Worm (Caenorhabditis elegans): Measurements from ENCODE around the gene rab-39.

The rab-39 gene

DNA sequence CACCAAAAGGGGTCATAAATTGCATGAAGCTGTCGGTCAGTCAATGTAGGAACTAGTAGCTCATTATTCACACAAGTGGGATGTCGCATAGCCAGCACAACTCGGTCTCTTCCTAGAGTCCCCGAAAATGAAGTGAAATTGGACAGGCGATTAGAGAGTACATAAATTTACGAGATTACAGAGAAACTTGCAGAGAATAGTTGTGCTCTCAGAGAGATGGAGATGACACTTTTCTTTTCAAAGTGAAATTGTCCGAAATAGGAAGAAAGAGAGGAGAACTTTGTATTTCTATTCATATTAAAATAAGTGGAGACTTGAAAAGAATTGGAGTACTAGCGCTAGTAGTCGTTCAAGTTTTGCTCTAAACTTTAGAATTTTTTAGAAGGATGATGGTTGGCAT lies 17.1 kb downstream of the rab-39 start:
- TF ChIP-seq tab-1 (GFP tag; IDR thresholded peaks at IDR 0.05) (no peak), flt-1 (GFP tag; IDR thresholded peaks at IDR 0.05) (no peak), cog-1 (tag; optimal IDR thresholded peaks at IDR 0.05) (no peak), ztf-23 (GFP tag; IDR thresholded peaks at IDR 0.05) (no peak), klf-2 (GFP tag; conservative IDR thresholded peaks at IDR 0.05) (no peak), ref-1 (GFP tag; conservative IDR thresholded peaks at IDR 0.05) (no peak), med-1 (GFP tag; optimal IDR thresholded peaks at IDR 0.05; ENCODE audit: insufficient read depth) (no peak), ztf-29 (GFP tag; IDR thresholded peaks at IDR 0.05) (no peak), T22C8.4 (GFP tag; IDR thresholded peaks at IDR 0.05) (no peak)

- no peak for TF ChIP-seq ztf-29 (GFP tag; IDR thresholded peaks at IDR 0.05)
- 0 out of 2 replicates have a peak, but pooled peaks have one; percentile 26 for TF ChIP-seq tab-1 (GFP tag; IDR thresholded peaks at IDR 0.05)
These were observed 17.9 kb downstream of the rab-39 start for ce11 chrII:9304849-9305248.

DNA sequence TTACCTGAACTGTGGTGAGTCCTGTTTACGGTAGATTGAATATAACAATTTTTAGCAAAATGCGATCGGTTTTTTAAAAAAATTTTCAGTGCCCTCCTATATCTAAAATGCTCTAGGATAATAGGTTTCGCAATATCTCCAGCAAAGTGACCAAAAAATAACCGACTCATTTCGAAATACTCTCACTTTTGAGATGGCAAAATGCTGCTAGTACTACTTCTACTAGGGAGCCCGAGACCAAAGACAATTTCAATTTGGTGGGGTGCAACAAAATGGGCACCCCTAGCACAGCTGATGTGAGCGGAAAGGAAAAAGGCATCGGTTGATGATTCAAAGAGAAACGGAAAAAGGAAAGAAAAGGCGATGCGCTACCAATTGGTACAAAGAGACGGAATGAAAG lies 19.2 kb downstream of the rab-39 start:
- TF ChIP-seq T22C8.4 (GFP tag; IDR thresholded peaks at IDR 0.05) (no peak), flt-1 (GFP tag; IDR thresholded peaks at IDR 0.05) (0 out of 2 replicates have a peak, but pooled peaks have one; percentile 52)

DNA sequence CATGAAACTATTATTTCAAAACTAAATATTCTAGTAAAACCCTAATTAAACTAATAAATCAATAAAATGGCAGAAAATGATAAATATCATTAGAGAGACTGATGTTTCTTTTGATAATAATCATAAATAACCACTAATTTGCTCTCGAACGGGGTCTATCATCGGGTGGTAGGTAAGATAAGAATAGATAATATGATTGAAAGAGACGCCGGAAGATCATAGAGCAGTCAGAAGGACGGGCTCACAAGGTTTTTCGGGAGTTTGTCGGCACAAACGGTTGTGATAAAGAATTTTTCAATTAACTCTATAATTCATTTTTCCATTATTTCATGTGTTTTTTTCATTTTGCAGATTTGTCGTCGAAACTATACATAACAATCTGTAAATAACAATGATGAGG lies 21.7 kb downstream of the rab-39 start:
- TF ChIP-seq flt-1 (GFP tag; IDR thresholded peaks at IDR 0.05) (no peak), tab-1 (GFP tag; IDR thresholded peaks at IDR 0.05) (no peak), med-1 (GFP tag; optimal IDR thresholded peaks at IDR 0.05; ENCODE audit: insufficient read depth) (no peak), cog-1 (tag; optimal IDR thresholded peaks at IDR 0.05) (no peak)

- TF ChIP-seq tab-1 (GFP tag; IDR thresholded peaks at IDR 0.05) (no peak), ref-1 (GFP tag; conservative IDR thresholded peaks at IDR 0.05) (no peak), T22C8.4 (GFP tag; IDR thresholded peaks at IDR 0.05) (no peak), med-1 (GFP tag; optimal IDR thresholded peaks at IDR 0.05; ENCODE audit: insufficient read depth) (no peak), klf-2 (GFP tag; conservative IDR thresholded peaks at IDR 0.05) (no peak), flt-1 (GFP tag; IDR thresholded peaks at IDR 0.05) (no peak), ztf-23 (GFP tag; IDR thresholded peaks at IDR 0.05) (no peak), cog-1 (tag; optimal IDR thresholded peaks at IDR 0.05) (no peak), ztf-29 (GFP tag; IDR thresholded peaks at IDR 0.05) (no peak)
These were observed 23.0 kb downstream of the rab-39 start for ce11 chrII:9299679-9300078.

DNA sequence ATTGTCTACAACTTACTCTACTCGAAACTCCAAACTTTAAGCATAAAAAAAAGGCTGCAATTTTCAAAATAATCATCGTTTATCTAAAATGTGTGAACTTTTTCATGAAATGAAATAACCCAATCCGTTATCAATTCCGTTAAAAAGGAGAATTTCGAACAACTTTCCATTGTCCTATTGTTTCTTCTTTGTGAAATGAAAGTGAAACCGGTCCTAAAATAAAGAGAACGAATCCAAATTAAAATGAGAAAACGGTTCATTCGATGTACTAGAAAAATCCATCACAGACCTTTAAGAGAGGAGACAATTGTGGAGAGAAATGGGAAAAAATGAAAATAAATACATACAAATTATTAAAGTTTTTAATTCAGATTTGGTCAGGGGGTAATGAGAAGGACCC lies 27.0 kb downstream of the rab-39 start, which contains the start of gene C01G6.9:
Gene C01G6.9, minus strand, starts transcription at position 141 of the 400 bp plus-strand sequence.
- TF ChIP-seq cog-1 (tag; optimal IDR thresholded peaks at IDR 0.05) (no peak), klf-2 (GFP tag; conservative IDR thresholded peaks at IDR 0.05) (no peak), med-1 (GFP tag; optimal IDR thresholded peaks at IDR 0.05; ENCODE audit: insufficient read depth) (no peak), T22C8.4 (GFP tag; IDR thresholded peaks at IDR 0.05) (no peak), ztf-29 (GFP tag; IDR thresholded peaks at IDR 0.05) (no peak), ref-1 (GFP tag; conservative IDR thresholded peaks at IDR 0.05) (no peak), tab-1 (GFP tag; IDR thresholded peaks at IDR 0.05) (no peak), ztf-23 (GFP tag; IDR thresholded peaks at IDR 0.05) (no peak), flt-1 (GFP tag; IDR thresholded peaks at IDR 0.05) (no peak)

ce11 chrII:9291632-9292031 lies 31.1 kb downstream of the rab-39 start, which contains the start of gene acs-7:
Gene acs-7, plus strand, starts transcription at chrII:9292017.
- TF ChIP-seq T22C8.4 (GFP tag; IDR thresholded peaks at IDR 0.05) (no peak), ref-1 (GFP tag; conservative IDR thresholded peaks at IDR 0.05) (no peak), cog-1 (tag; optimal IDR thresholded peaks at IDR 0.05) (no peak)

ce11 chrII:9289127-9289526 lies 33.6 kb downstream of the rab-39 start:
- no peak for TF ChIP-seq ztf-29 (GFP tag; IDR thresholded peaks at IDR 0.05)
- no peak for TF ChIP-seq tab-1 (GFP tag; IDR thresholded peaks at IDR 0.05)
- TF ChIP-seq cog-1 (tag; optimal IDR thresholded peaks at IDR 0.05), result no peak
- TF ChIP-seq med-1 (GFP tag; optimal IDR thresholded peaks at IDR 0.05; ENCODE audit: insufficient read depth), result no peak
- no peak for TF ChIP-seq ref-1 (GFP tag; conservative IDR thresholded peaks at IDR 0.05)
- no peak for TF ChIP-seq T22C8.4 (GFP tag; IDR thresholded peaks at IDR 0.05)
- no peak for TF ChIP-seq klf-2 (GFP tag; conservative IDR thresholded peaks at IDR 0.05)
- TF ChIP-seq flt-1 (GFP tag; IDR thresholded peaks at IDR 0.05), result no peak
- no peak for TF ChIP-seq ztf-23 (GFP tag; IDR thresholded peaks at IDR 0.05)

- TF ChIP-seq flt-1 (GFP tag; IDR thresholded peaks at IDR 0.05) (peak; percentile 29; the same call in 1 of the 2 replicates), ref-1 (GFP tag; conservative IDR thresholded peaks at IDR 0.05) (no peak)
These were observed 37.3 kb downstream of the rab-39 start, which contains the start of gene mtrr-1 for ce11 chrII:9285171-9286025. Gene mtrr-1, plus strand, starts transcription at chrII:9285975.

DNA sequence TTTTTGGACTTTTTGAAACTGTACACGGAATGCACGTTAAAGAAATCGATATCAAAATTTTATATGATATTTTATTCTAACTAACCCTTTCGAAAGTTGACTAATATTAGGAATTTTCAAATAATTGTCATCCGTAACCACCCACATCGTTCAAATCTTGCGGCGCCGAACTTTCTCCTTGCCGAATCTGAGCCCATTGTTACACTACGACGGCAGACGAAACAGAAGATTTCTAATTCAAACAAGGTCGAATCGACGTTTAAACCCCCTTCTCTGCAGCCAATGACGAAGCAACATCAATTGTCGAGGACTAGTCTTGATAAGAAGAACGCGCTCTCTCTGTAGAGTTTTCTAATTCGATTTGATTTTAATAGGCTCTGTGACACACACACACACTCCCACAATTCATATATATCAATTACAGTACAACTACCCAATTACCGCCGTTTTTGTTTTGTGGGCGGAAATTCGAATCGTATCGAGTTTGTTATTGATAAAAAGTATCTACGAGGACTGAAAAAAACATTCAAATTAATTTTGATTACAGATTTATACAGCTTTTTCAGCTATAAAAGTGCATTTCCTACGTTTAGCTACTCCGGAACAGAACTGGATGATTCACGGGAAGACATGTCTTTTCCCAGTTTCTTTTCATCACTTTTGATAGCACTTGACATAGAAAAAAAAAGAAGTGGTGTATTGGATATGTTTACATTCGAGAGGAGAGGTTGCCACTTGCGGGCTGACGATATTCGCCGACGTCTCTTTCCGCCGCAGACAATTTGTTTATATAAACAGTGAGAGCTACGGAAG lies 38.2 kb downstream of the rab-39 start:
- TF ChIP-seq ztf-29 (GFP tag; IDR thresholded peaks at IDR 0.05) (no peak), med-1 (GFP tag; optimal IDR thresholded peaks at IDR 0.05; ENCODE audit: insufficient read depth) (no peak), klf-2 (GFP tag; conservative IDR thresholded peaks at IDR 0.05) (no peak), ztf-23 (GFP tag; IDR thresholded peaks at IDR 0.05) (no peak), T22C8.4 (GFP tag; IDR thresholded peaks at IDR 0.05) (no peak), tab-1 (GFP tag; IDR thresholded peaks at IDR 0.05) (no peak), ref-1 (GFP tag; conservative IDR thresholded peaks at IDR 0.05) (no peak), cog-1 (tag; optimal IDR thresholded peaks at IDR 0.05) (no peak), flt-1 (GFP tag; IDR thresholded peaks at IDR 0.05) (no peak)
